Worm (Caenorhabditis elegans) whole organism, dauer: ENCODE measurements around the gene zip-8.

Experiments
- unc-62 ChIP-seq: sonication (generic microtip); optimal IDR thresholded peaks from 2 replicates; lab custom pipeline; 2017; ENCODE audit warnings: missing biosample characterization, missing genetic modification reagents, missing genetic modification characterization

The zip-8 gene

ce11 chrIII:6500032-6500564 is 21.3 kb downstream of the zip-8 start, which contains the start of gene F23F12.3:
Gene F23F12.3 (plus strand): TSS chrIII:6500514.
- no peak for TF ChIP-seq unc-62 (GFP tag; lab: Kevin White, UChicago)

ce11 chrIII:6507832-6508231 is 29.1 kb downstream of the zip-8 start, which contains the start of gene F23F12.12:
Gene F23F12.12 (plus strand): TSS chrIII:6508132.
- no peak for TF ChIP-seq unc-62 (GFP tag; lab: Kevin White, UChicago)

DNA sequence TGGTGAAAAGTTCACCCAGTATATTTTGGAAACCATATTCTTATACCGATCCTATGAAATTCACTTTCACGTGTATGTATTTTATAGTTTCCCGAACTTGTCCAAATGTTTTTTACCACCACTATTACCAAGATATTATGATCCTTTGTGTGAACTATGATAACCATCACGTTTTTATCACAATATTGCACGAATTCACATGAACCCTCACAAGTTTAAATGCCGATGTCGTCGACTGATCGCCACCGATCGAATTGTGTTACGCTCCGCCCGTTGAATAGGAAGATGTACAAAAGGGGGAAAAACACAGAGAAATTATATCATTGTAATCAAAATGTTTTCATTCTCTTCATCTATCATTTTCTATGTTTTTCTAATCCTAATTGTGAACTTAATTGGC is 29.6 kb downstream of the zip-8 start:
- no peak for TF ChIP-seq unc-62 (GFP tag; lab: Kevin White, UChicago)

- TF ChIP-seq unc-62 (GFP tag; lab: Kevin White, UChicago) = no peak
Observed at ce11 chrIII:6509301-6509700, 30.5 kb downstream of the zip-8 start.

- no peak for TF ChIP-seq unc-62 (GFP tag; lab: Kevin White, UChicago)
Observed at ce11 chrIII:6514673-6515072, 35.9 kb downstream of the zip-8 start, which contains the start of gene acr-5. Gene acr-5 (minus strand): TSS chrIII:6514773.

DNA sequence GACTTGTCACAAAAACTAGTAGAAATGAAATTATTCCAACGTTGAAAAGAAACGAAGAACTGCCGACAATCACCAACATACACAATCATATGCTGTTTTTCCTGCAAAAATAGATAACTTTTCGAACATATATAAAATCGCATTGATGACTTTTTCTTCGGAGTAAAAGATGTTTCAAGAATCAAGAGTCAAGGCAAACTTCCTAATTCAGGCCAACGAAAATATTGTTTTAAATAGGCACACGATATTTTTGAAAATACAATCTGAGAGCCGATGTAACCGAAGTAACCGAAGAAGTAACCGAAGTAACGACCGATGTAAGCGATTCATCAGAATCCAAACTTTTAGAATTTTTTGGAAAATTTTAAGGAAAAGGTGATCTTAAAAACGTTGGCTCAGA is 41.2 kb downstream of the zip-8 start, which contains the start of gene C09E7.10:
TSS of gene C09E7.10 (minus strand) at position 101 of the 400 bp plus-strand sequence.
- TF ChIP-seq unc-62 (GFP tag; lab: Kevin White, UChicago) = no peak

ce11 chrIII:6525557-6525956 is 46.8 kb downstream of the zip-8 start, which contains the start of gene oig-1:
Gene oig-1 (minus strand): TSS chrIII:6525657.
- no peak for TF ChIP-seq unc-62 (GFP tag; lab: Kevin White, UChicago)

- no peak for TF ChIP-seq unc-62 (GFP tag; lab: Kevin White, UChicago)
Observed at ce11 chrIII:6527902-6528301, 49.1 kb downstream of the zip-8 start, which contains the start of gene pqn-10. Gene pqn-10 (plus strand): TSS chrIII:6528202.
